Worm (Caenorhabditis elegans) whole organism, mixed stage, embryonic: ENCODE results near the gene unc-52.

Experiments
- M03D4.4 ChIP-seq: sonication (generic microtip); optimal IDR thresholded peaks from 2 replicates; lab custom pipeline; 2017; ENCODE audit warnings: mild to moderate bottlenecking, missing genetic modification characterization, missing compliant biosample characterization
- bed-3 ChIP-seq: fragments of 200-800 bp; sonication (Bioruptor generic); optimal IDR thresholded peaks from 3 replicates; lab custom pipeline; 2018; ENCODE audit warnings: mild to moderate bottlenecking, missing genetic modification characterization, moderate library complexity, missing compliant biosample characterization
- blmp-1 ChIP-seq: fragments of 150-350 bp; optimal IDR thresholded peaks from 2 replicates; lab custom pipeline; 2014; ENCODE audit warnings: missing biosample characterization, missing genetic modification characterization
- ceh-39 ChIP-seq: fragments of 150-350 bp; optimal IDR thresholded peaks from 2 replicates; lab custom pipeline; 2014; ENCODE audit warnings: missing biosample characterization, missing genetic modification characterization
- ceh-43 ChIP-seq: fragments of 200-800 bp; sonication (Bioruptor generic); optimal IDR thresholded peaks from 2 replicates; lab custom pipeline; 2018; ENCODE audit warnings: mild to moderate bottlenecking, missing genetic modification characterization, moderate library complexity, missing compliant biosample characterization
- ceh-83 ChIP-seq: fragments of 200-800 bp; sonication (Bioruptor generic); optimal IDR thresholded peaks from 2 replicates; lab custom pipeline; 2018; ENCODE audit warnings: mild to moderate bottlenecking, missing genetic modification characterization, missing compliant biosample characterization
- ces-1 ChIP-seq: fragments of 150-350 bp; optimal IDR thresholded peaks from 2 replicates; lab custom pipeline; 2014; ENCODE audit warnings: missing biosample characterization, missing genetic modification reagents, missing genetic modification characterization
- cnd-1 ChIP-seq: fragments of 200-800 bp; sonication (Bioruptor generic); optimal IDR thresholded peaks from 2 replicates; lab custom pipeline; 2018; ENCODE audit warnings: mild to moderate bottlenecking, missing genetic modification characterization, missing compliant biosample characterization
- drap-1 ChIP-seq: fragments of 200-800 bp; sonication (Bioruptor generic); optimal IDR thresholded peaks from 3 replicates; lab custom pipeline; 2018; ENCODE audit warnings: mild to moderate bottlenecking, missing genetic modification characterization, missing compliant biosample characterization
- elt-1 ChIP-seq: sonication (generic microtip); optimal IDR thresholded peaks from 2 replicates; lab custom pipeline; 2017; ENCODE audit warnings: missing genetic modification characterization, mild to moderate bottlenecking, missing compliant biosample characterization, antibody characterized with exemption, moderate library complexity, borderline replicate concordance; ENCODE audit not compliant: insufficient read depth
- elt-3 ChIP-seq: fragments of 150-350 bp; optimal IDR thresholded peaks from 2 replicates; lab custom pipeline; 2014; ENCODE audit warnings: missing biosample characterization, missing genetic modification characterization
- flh-1 ChIP-seq: fragments of 200-800 bp; sonication (Bioruptor generic); optimal IDR thresholded peaks from 2 replicates; lab custom pipeline; 2018; ENCODE audit warnings: mild to moderate bottlenecking, missing genetic modification characterization, moderate library complexity, missing compliant biosample characterization
- ham-2 ChIP-seq: fragments of 200-800 bp; sonication (Bioruptor generic); optimal IDR thresholded peaks from 2 replicates; lab custom pipeline; 2018; ENCODE audit warnings: mild to moderate bottlenecking, missing genetic modification characterization, missing compliant biosample characterization
- hlh-1 ChIP-seq: fragments of 150-350 bp; optimal IDR thresholded peaks from 2 replicates; lab custom pipeline; 2014; ENCODE audit warnings: missing biosample characterization, missing genetic modification reagents, missing genetic modification characterization
- lin-13 ChIP-seq: fragments of 150-350 bp; optimal IDR thresholded peaks from 2 replicates; lab custom pipeline; 2014; ENCODE audit warnings: missing biosample characterization, missing genetic modification characterization
- lin-32 ChIP-seq: fragments of 200-800 bp; sonication (Bioruptor generic); optimal IDR thresholded peaks from 2 replicates; lab custom pipeline; 2018; ENCODE audit warnings: mild to moderate bottlenecking, missing genetic modification characterization, missing compliant biosample characterization
- lsy-2 ChIP-seq: fragments of 150-350 bp; optimal IDR thresholded peaks from 2 replicates; lab custom pipeline; 2014; ENCODE audit warnings: missing biosample characterization, missing genetic modification characterization
- mab-5 ChIP-seq: fragments of 150-350 bp; optimal IDR thresholded peaks from 2 replicates; lab custom pipeline; 2014; ENCODE audit warnings: missing biosample characterization, missing genetic modification characterization
- mep-1 ChIP-seq: fragments of 150-350 bp; optimal IDR thresholded peaks from 2 replicates; lab custom pipeline; 2017; ENCODE audit warnings: missing biosample characterization, missing genetic modification reagents, missing genetic modification characterization, inconsistent platforms
- mls-2 ChIP-seq: sonication (generic microtip); optimal IDR thresholded peaks from 2 replicates; lab custom pipeline; 2016; ENCODE audit warnings: mild to moderate bottlenecking, missing genetic modification characterization, moderate library complexity, missing compliant biosample characterization
- nhr-12 ChIP-seq: fragments of 150-350 bp; optimal IDR thresholded peaks from 2 replicates; lab custom pipeline; 2014; ENCODE audit warnings: missing biosample characterization, missing genetic modification characterization
- nhr-237 ChIP-seq: fragments of 150-350 bp; optimal IDR thresholded peaks from 2 replicates; lab custom pipeline; 2014; ENCODE audit warnings: missing biosample characterization, missing genetic modification characterization
- nhr-28 ChIP-seq: fragments of 150-350 bp; optimal IDR thresholded peaks from 2 replicates; lab custom pipeline; 2014; ENCODE audit warnings: missing biosample characterization, missing genetic modification characterization
- nhr-76 ChIP-seq: sonication (generic microtip); optimal IDR thresholded peaks from 2 replicates; lab custom pipeline; 2017; ENCODE audit warnings: missing biosample characterization, missing genetic modification characterization
- pha-4 ChIP-seq: fragments of 150-350 bp; optimal IDR thresholded peaks from 2 replicates; lab custom pipeline; 2018; ENCODE audit warnings: missing biosample characterization, missing genetic modification reagents, missing genetic modification characterization
- sem-2 ChIP-seq: fragments of 200-800 bp; sonication (Bioruptor generic); optimal IDR thresholded peaks from 2 replicates; lab custom pipeline; 2018; ENCODE audit warnings: mild to moderate bottlenecking, missing genetic modification characterization, missing compliant biosample characterization
- snpc-4 ChIP-seq: fragments of 150-350 bp; optimal IDR thresholded peaks from 2 replicates; lab custom pipeline; 2014; ENCODE audit warnings: missing biosample characterization, missing genetic modification characterization
- sptf-1 ChIP-seq: sonication (generic microtip); optimal IDR thresholded peaks from 2 replicates; lab custom pipeline; 2017; ENCODE audit warnings: mild to moderate bottlenecking, missing genetic modification characterization, moderate library complexity, missing compliant biosample characterization
- tbx-8 ChIP-seq: fragments of 200-800 bp; sonication (Bioruptor generic); optimal IDR thresholded peaks from 2 replicates; lab custom pipeline; 2018; ENCODE audit warnings: mild to moderate bottlenecking, missing genetic modification characterization, moderate library complexity, missing compliant biosample characterization
- unc-120 ChIP-seq: sonication (generic microtip); optimal IDR thresholded peaks from 2 replicates; lab custom pipeline; 2017; ENCODE audit warnings: missing genetic modification characterization, missing compliant biosample characterization; ENCODE audit not compliant: poor library complexity, severe bottlenecking
- unc-39 ChIP-seq: fragments of 150-350 bp; optimal IDR thresholded peaks from 2 replicates; lab custom pipeline; 2014; ENCODE audit warnings: missing biosample characterization, missing genetic modification characterization
- unc-62 ChIP-seq: fragments of 150-350 bp; optimal IDR thresholded peaks from 2 replicates; lab custom pipeline; 2014; ENCODE audit warnings: missing biosample characterization, missing genetic modification reagents, missing genetic modification characterization
- zip-8 ChIP-seq: fragments of 150-350 bp; optimal IDR thresholded peaks from 2 replicates; lab custom pipeline; 2014; ENCODE audit warnings: missing biosample characterization, missing genetic modification characterization
- ztf-11 ChIP-seq: fragments of 150-350 bp; optimal IDR thresholded peaks from 2 replicates; lab custom pipeline; 2014; ENCODE audit warnings: missing biosample characterization, missing genetic modification characterization

The unc-52 gene

ce11 chrII:14636737-14637136, 47.5 kb downstream of the unc-52 start, which contains the start of gene sre-13:
sre-13 (minus strand) TSS chrII:14636837.
- TF ChIP-seq sptf-1 (no peak), ham-2 (GFP tag; lab: Kevin White, UChicago) (no peak), mab-5 (no peak), ceh-43 (GFP tag; lab: Kevin White, UChicago) (no peak), M03D4.4 (tag; lab: Kevin White, UChicago) (no peak), drap-1 (GFP tag; lab: Kevin White, UChicago) (no peak), tbx-8 (GFP tag; lab: Kevin White, UChicago) (no peak), nhr-12 (tag; lab: Kevin White, UChicago) (no peak), ceh-83 (GFP tag; lab: Kevin White, UChicago) (no peak), blmp-1 (tag; lab: Kevin White, UChicago) (no peak), elt-1 (tag; lab: Kevin White, UChicago) (no peak), zip-8 (no peak), nhr-76 (tag; lab: Kevin White, UChicago) (no peak), cnd-1 (no peak), sem-2 (no peak), lsy-2 (no peak), elt-3 (tag; lab: Kevin White, UChicago) (no peak), unc-62 (GFP tag; lab: Kevin White, UChicago) (no peak)

- peak; percentile 8 for TF ChIP-seq cnd-1
Measured at ce11 chrII:14635895-14636294, 48.4 kb downstream of the unc-52 start.

- peak; percentile 79 for TF ChIP-seq drap-1 (GFP tag; lab: Kevin White, UChicago)
- TF ChIP-seq lin-13 (tag; lab: Kevin White, UChicago): no peak
- TF ChIP-seq zip-8: no peak
- peak; percentile 70 for TF ChIP-seq mls-2 (tag; lab: Kevin White, UChicago)
- no peak for TF ChIP-seq tbx-8 (GFP tag; lab: Kevin White, UChicago)
- TF ChIP-seq blmp-1 (tag; lab: Kevin White, UChicago): no peak
- TF ChIP-seq lsy-2: no peak
- no peak for TF ChIP-seq unc-39 (tag; lab: Kevin White, UChicago)
- no peak for TF ChIP-seq snpc-4 (tag; lab: Kevin White, UChicago)
- TF ChIP-seq unc-62 (GFP tag; lab: Kevin White, UChicago): no peak
- TF ChIP-seq nhr-12 (tag; lab: Kevin White, UChicago): no peak
- TF ChIP-seq sptf-1: peak; percentile 86
- TF ChIP-seq ztf-11: no peak
- peak; percentile 4 for TF ChIP-seq mep-1 (tag; lab: Kevin White, UChicago)
- TF ChIP-seq nhr-237: no peak
- TF ChIP-seq bed-3 (GFP tag; lab: Kevin White, UChicago): peak; percentile 21
- no peak for TF ChIP-seq ham-2 (GFP tag; lab: Kevin White, UChicago)
- no peak for TF ChIP-seq elt-1 (tag; lab: Kevin White, UChicago)
- no peak for TF ChIP-seq hlh-1 (tag; lab: Kevin White, UChicago)
- TF ChIP-seq sem-2: peak; percentile 58
- TF ChIP-seq unc-120 (tag; lab: Kevin White, UChicago): peak; percentile 67
- TF ChIP-seq flh-1: peak; percentile 7
- peak; percentile 48 for TF ChIP-seq ceh-43 (GFP tag; lab: Kevin White, UChicago)
- no peak for TF ChIP-seq ces-1
- peak; percentile 52 for TF ChIP-seq cnd-1
- no peak for TF ChIP-seq elt-3 (tag; lab: Kevin White, UChicago)
- peak; percentile 68 for TF ChIP-seq M03D4.4 (tag; lab: Kevin White, UChicago)
- TF ChIP-seq lin-32: peak; percentile 70
- peak; percentile 6 for TF ChIP-seq nhr-28 (tag; lab: Kevin White, UChicago)
- TF ChIP-seq ceh-39 (tag; lab: Kevin White, UChicago): no peak
- TF ChIP-seq ceh-83 (GFP tag; lab: Kevin White, UChicago): peak; percentile 45
- TF ChIP-seq pha-4: no peak
- no peak for TF ChIP-seq nhr-76 (tag; lab: Kevin White, UChicago)
Measured at ce11 chrII:14635179-14635578, 49.1 kb downstream of the unc-52 start.

- TF ChIP-seq hlh-1 (tag; lab: Kevin White, UChicago): no peak
- TF ChIP-seq nhr-76 (tag; lab: Kevin White, UChicago): no peak
- TF ChIP-seq elt-3 (tag; lab: Kevin White, UChicago): no peak
- TF ChIP-seq ces-1: no peak
- TF ChIP-seq mls-2 (tag; lab: Kevin White, UChicago): no peak
- TF ChIP-seq blmp-1 (tag; lab: Kevin White, UChicago): no peak
- no peak for TF ChIP-seq pha-4
- no peak for TF ChIP-seq bed-3 (GFP tag; lab: Kevin White, UChicago)
- TF ChIP-seq cnd-1: no peak
Measured at ce11 chrII:14634042-14634441, 50.2 kb downstream of the unc-52 start.
